Worm (Caenorhabditis elegans) whole organism, L2 larva: ENCODE measurements around the gene Y75B12B.13.

Experiments
- dmd-4 ChIP-seq: sonication (generic microtip); optimal IDR thresholded peaks from 2 replicates; lab custom pipeline; 2017; ENCODE audit warnings: missing biosample characterization, missing genetic modification characterization
- lin-39 ChIP-seq: fragments of 150-350 bp; optimal IDR thresholded peaks from 2 replicates; lab custom pipeline; 2014; ENCODE audit warnings: missing biosample characterization, missing genetic modification reagents, missing genetic modification characterization
- nhr-10 ChIP-seq: sonication (generic microtip); optimal IDR thresholded peaks from 2 replicates; lab custom pipeline; 2017; ENCODE audit warnings: missing biosample characterization, missing genetic modification characterization
- nhr-237 ChIP-seq: fragments of 150-350 bp; optimal IDR thresholded peaks from 2 replicates; lab custom pipeline; 2014; ENCODE audit warnings: missing biosample characterization, missing genetic modification characterization
- nhr-77 ChIP-seq: fragments of 150-350 bp; optimal IDR thresholded peaks from 2 replicates; lab custom pipeline; 2014; ENCODE audit warnings: missing biosample characterization, missing genetic modification characterization
- snpc-4 ChIP-seq: fragments of 150-350 bp; optimal IDR thresholded peaks from 2 replicates; lab custom pipeline; 2014; ENCODE audit warnings: missing biosample characterization, missing genetic modification characterization
- unc-55 ChIP-seq: fragments of 150-350 bp; sonication (generic microtip); optimal IDR thresholded peaks from 3 replicates; lab custom pipeline; 2014; ENCODE audit warnings: missing biosample characterization, missing genetic modification reagents, missing genetic modification characterization
- ztf-4 ChIP-seq: fragments of 150-350 bp; optimal IDR thresholded peaks from 2 replicates; lab custom pipeline; 2014; ENCODE audit warnings: missing biosample characterization, missing genetic modification characterization

- TF ChIP-seq lin-39 (no peak), nhr-77 (no peak), nhr-10 (tag; lab: Kevin White, UChicago) (no peak), nhr-237 (tag; lab: Kevin White, UChicago) (no peak), ztf-4 (tag; lab: Kevin White, UChicago) (no peak), dmd-4 (no peak), snpc-4 (no peak), unc-55 (peak; percentile 84)
Measured at ce11 chrV:15143798-15144197, 50.0 kb downstream of the Y75B12B.13 start, which contains the start of gene K08F9.4.
